Fruit fly (Drosophila melanogaster) whole organism, adult: Measurements from ENCODE around the gene QIL1.
A peak's percentile ranks its signal among the peaks of the same experiment; 100 is the strongest.

Experiments
- CG11617 ChIP-seq: fragments of 200-800 bp; sonication (Bioruptor generic); optimal IDR thresholded peaks from 2 replicates; lab custom pipeline; 2017; ENCODE audit warnings: mild to moderate bottlenecking, missing biosample characterization, missing genetic modification reagents, missing genetic modification characterization
- CG12768 ChIP-seq: fragments of 200-800 bp; sonication (Bioruptor generic); optimal IDR thresholded peaks from 2 replicates; lab custom pipeline; 2017; ENCODE audit warnings: missing biosample characterization, missing genetic modification characterization, mild to moderate bottlenecking, moderate library complexity, missing genetic modification reagents
- CG14711 ChIP-seq: fragments of 200-800 bp; sonication (Bioruptor generic); optimal IDR thresholded peaks from 2 replicates; lab custom pipeline; 2018; ENCODE audit warnings: missing biosample characterization, mild to moderate bottlenecking, missing genetic modification characterization, moderate library complexity
- CG1620 ChIP-seq: fragments of 200-800 bp; sonication (Bioruptor generic); optimal IDR thresholded peaks from 2 replicates; lab custom pipeline; 2016; ENCODE audit warnings: missing biosample characterization, missing genetic modification characterization
- CG33017 ChIP-seq: fragments of 200-800 bp; sonication (Bioruptor generic); optimal IDR thresholded peaks from 2 replicates; lab custom pipeline; 2018; ENCODE audit warnings: missing biosample characterization, mild to moderate bottlenecking, missing genetic modification characterization, moderate library complexity
- CG5204 ChIP-seq: fragments of 200-800 bp; sonication (Bioruptor generic); optimal IDR thresholded peaks from 2 replicates; lab custom pipeline; 2016; ENCODE audit warnings: missing biosample characterization, missing genetic modification characterization
- CG7045 ChIP-seq: fragments of 200-800 bp; sonication (Bioruptor generic); optimal IDR thresholded peaks from 2 replicates; lab custom pipeline; 2017; ENCODE audit warnings: missing biosample characterization, mild to moderate bottlenecking, missing genetic modification characterization
- CG7101 ChIP-seq: fragments of 200-800 bp; sonication (Bioruptor generic); optimal IDR thresholded peaks from 2 replicates; lab custom pipeline; 2018; ENCODE audit warnings: missing biosample characterization, mild to moderate bottlenecking, missing genetic modification characterization, moderate library complexity
- Clk ChIP-seq: fragments of 200-800 bp; sonication (Bioruptor generic); optimal IDR thresholded peaks from 2 replicates; lab custom pipeline; 2017; ENCODE audit warnings: missing biosample characterization, missing genetic modification characterization
- Crg-1 ChIP-seq: fragments of 200-800 bp; sonication (Bioruptor generic); optimal IDR thresholded peaks from 2 replicates; lab custom pipeline; 2016; ENCODE audit warnings: missing biosample characterization, missing genetic modification characterization
- Hr96 ChIP-seq: fragments of 200-800 bp; sonication (Bioruptor generic); optimal IDR thresholded peaks from 2 replicates; lab custom pipeline; 2016; ENCODE audit warnings: missing biosample characterization, missing genetic modification characterization
- Mnt ChIP-seq: fragments of 200-800 bp; sonication (Bioruptor generic); optimal IDR thresholded peaks from 2 replicates; lab custom pipeline; 2016; ENCODE audit warnings: missing biosample characterization, mild to moderate bottlenecking, missing genetic modification characterization
- bab1 ChIP-seq: fragments of 200-800 bp; sonication (Bioruptor generic); optimal IDR thresholded peaks from 3 replicates; lab custom pipeline; 2019; ENCODE audit warnings: missing biosample characterization, mild to moderate bottlenecking, missing genetic modification characterization, moderate library complexity
- cic ChIP-seq: fragments of 200-800 bp; sonication (Bioruptor generic); optimal IDR thresholded peaks from 2 replicates; lab custom pipeline; 2017; ENCODE audit warnings: missing biosample characterization, mild to moderate bottlenecking, missing genetic modification characterization, moderate library complexity
- cnc ChIP-seq, 2 experiments: fragments of >200 bp; optimal IDR thresholded peaks; 2 replicates each; lab custom pipeline; 2017
- kay ChIP-seq: fragments of 200-800 bp; sonication (Bioruptor generic); peaks from one replicate; lab custom pipeline; 2016; ENCODE audit warnings: missing biosample characterization, missing genetic modification characterization, borderline replicate concordance
- ovo ChIP-seq: fragments of 200-800 bp; sonication (Bioruptor generic); optimal IDR thresholded peaks from 2 replicates; lab custom pipeline; 2016; ENCODE audit warnings: missing biosample characterization, missing genetic modification characterization
- pad ChIP-seq: fragments of 200-800 bp; sonication (Bioruptor generic); optimal IDR thresholded peaks from 3 replicates; lab custom pipeline; 2017; ENCODE audit warnings: missing biosample characterization, missing genetic modification characterization, mild to moderate bottlenecking, moderate library complexity, missing genetic modification reagents
- tj ChIP-seq: fragments of 200-800 bp; sonication (Bioruptor generic); optimal IDR thresholded peaks from 3 replicates; lab custom pipeline; 2017; ENCODE audit warnings: missing biosample characterization, mild to moderate bottlenecking, missing genetic modification characterization, moderate library complexity
- toe ChIP-seq: fragments of 200-800 bp; sonication (Bioruptor generic); optimal IDR thresholded peaks from 2 replicates; lab custom pipeline; 2016; ENCODE audit warnings: missing biosample characterization, missing genetic modification characterization

Gene QIL1

DNA sequence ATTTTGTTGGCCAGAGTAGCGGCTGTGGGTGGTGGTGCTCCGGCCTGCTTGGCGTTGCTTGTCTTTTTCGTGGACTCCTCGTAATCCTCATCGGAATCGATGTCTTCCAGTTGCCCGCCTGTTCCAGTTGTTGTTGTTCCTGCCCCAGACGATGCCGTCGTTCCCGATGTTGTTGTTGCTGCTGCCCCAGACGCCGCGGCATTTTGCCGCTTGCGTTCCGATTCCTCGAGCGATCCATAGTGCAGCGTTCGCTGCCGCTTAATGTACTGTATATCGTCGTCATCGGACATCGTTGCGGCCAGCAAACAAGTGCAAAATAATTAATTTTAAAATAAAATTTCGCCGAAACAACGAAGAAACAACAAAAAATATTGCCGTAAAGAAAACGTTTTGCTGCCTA lies 47.7 kb downstream of the QIL1 start:
- TF ChIP-seq CG7045 = no peak
- no peak for TF ChIP-seq CG7101 (tag; lab: Kevin White, UChicago)
- no peak for TF ChIP-seq CG1620 (GFP tag; lab: Kevin White, UChicago)
- no peak for TF ChIP-seq CG5204
- no peak for TF ChIP-seq Mnt
- no peak for TF ChIP-seq cnc (optimal IDR thresholded peaks at IDR 0.05; lab: Kevin White, UChicago)

DNA sequence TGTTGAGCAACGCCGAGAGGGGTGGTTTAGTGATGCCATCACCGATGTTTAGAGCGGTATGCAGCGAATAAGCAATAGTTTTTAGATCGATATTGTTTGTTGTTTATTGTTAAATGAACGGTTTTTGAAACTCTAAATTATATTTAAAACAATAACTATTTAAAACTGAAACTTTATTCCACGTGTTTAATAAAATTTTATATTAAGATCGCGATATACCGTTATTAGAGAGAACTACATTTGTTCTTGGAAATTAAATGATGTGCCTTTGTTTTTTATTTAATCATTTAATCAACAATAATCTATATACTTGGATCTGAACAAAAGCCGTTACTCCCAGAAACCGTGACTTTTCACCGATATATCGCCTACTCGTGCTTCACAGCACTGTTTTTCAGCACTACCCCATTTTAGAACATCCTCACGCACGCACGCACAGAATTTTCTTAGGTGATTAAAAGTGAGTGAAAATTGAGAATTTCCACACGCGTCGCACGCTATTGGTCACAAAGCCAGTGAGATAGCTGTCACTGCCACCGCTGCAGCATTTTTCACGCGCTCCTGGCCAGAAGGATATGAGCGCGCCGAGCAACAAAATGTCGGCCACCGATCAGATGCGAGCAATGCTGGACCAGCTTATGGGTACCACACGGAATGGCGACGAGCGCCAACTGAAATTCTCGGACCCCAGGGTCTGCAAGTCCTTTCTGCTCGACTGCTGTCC lies 48.3 kb downstream of the QIL1 start, which contains the start of the genes U4-U6-60K and CG7564:
TSS of gene U4-U6-60K (minus strand) at position 20 of the 724 bp plus-strand sequence.
TSS of gene CG7564 (plus strand) at position 406 of the 724 bp plus-strand sequence.
- TF ChIP-seq tj (GFP tag; lab: Kevin White, UChicago) = peak; percentile 52
- peak; percentile 62 for TF ChIP-seq CG12768 (GFP tag; lab: Kevin White, UChicago)
- peak; percentile 64 for TF ChIP-seq Mnt
- TF ChIP-seq CG7045 = peak; percentile 54
- TF ChIP-seq CG14711 (tag; lab: Kevin White, UChicago) = peak; percentile 57
- no peak for TF ChIP-seq kay (GFP tag; lab: Kevin White, UChicago)
- TF ChIP-seq CG7101 (tag; lab: Kevin White, UChicago) = peak; percentile 68
- peak; percentile 77 for TF ChIP-seq ovo (GFP tag; lab: Kevin White, UChicago)
- peak; percentile 81 for TF ChIP-seq CG1620 (GFP tag; lab: Kevin White, UChicago)
- peak; percentile 74 for TF ChIP-seq CG11617
- TF ChIP-seq Hr96 = peak; percentile 64
- peak; percentile 80 for TF ChIP-seq pad (GFP tag; lab: Kevin White, UChicago)
- TF ChIP-seq CG33017 (tag; lab: Kevin White, UChicago) = peak; percentile 28
- TF ChIP-seq bab1 (GFP tag; lab: Kevin White, UChicago) = peak; percentile 6
- peak; percentile 81 for TF ChIP-seq Crg-1 (GFP tag; lab: Kevin White, UChicago)
- TF ChIP-seq cnc (optimal IDR thresholded peaks at IDR 0.05; lab: Kevin White, UChicago) = no peak
- TF ChIP-seq toe (GFP tag; lab: Kevin White, UChicago) = peak; percentile 77
- TF ChIP-seq Clk (GFP tag; lab: Kevin White, UChicago) = peak; percentile 79
- TF ChIP-seq CG5204 = peak; percentile 68
- no peak for TF ChIP-seq cic (GFP tag; lab: Kevin White, UChicago)
